Fruit fly (Drosophila melanogaster): Measurements from ENCODE around the gene CG33695.

CG33695 gene

DNA sequence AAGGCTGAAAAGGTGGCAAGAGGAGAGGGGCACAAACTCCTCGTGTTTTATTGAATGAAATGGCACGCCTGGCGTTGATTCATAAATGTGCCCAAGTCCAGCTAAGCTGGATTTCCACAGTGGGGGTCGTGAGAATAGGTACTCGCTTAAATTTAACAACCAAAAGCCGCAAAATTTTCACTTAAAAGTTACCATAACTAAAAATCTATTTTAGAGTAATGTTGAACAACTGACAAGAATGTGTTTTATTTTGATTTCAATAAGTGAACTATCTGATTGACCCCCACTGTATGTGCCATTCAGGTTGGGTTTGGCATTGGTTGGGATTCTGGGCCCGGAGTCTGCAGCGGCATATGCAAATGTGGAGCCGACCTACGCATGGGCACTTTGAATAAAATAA, 46.1 kb downstream of the CG33695 start (continued):
- TF ChIP-seq Vsx2 (GFP tag; optimal IDR thresholded peaks at IDR 0.05; ENCODE audit: partially characterized antibody) = no peak
- no peak for TF ChIP-seq Hr78 (GFP tag; optimal IDR thresholded peaks at IDR 0.05)
- no peak for TF ChIP-seq Dif (GFP tag; optimal IDR thresholded peaks at IDR 0.05; ENCODE audit: partially characterized antibody)
- TF ChIP-seq CrebA (GFP tag; optimal IDR thresholded peaks at IDR 0.05; ENCODE audit: borderline replicate concordance) = peak; percentile 73
- peak; percentile 86 for TF ChIP-seq psq (GFP tag; optimal IDR thresholded peaks at IDR 0.05)
- peak; percentile 94 for TF ChIP-seq fru (GFP tag; optimal IDR thresholded peaks at IDR 0.05)
- TF ChIP-seq usp (GFP tag; optimal IDR thresholded peaks at IDR 0.05) = no peak

DNA sequence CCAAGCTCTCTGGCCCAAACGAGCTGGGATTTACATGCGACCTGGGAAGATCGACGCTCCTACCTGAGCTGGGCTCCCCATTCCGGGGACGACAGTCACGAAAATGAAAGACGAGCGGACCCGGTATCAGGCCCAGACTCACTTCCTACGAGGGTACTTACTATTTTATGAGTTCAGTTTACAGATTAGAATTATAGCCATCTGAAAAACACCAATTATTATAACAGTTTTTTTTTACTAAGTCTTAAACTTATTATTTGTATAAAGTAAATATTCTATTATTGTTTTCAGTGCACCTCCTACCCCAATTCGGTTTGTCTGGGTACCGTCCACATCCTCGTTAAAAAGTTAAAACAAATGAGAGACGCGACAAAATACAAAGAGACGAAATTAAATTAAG, 48.6 kb downstream of the CG33695 start:
- TF ChIP-seq pan (optimal IDR thresholded peaks at IDR 0.05) (no peak), rgr (GFP tag; optimal IDR thresholded peaks at IDR 0.05) (peak; percentile 19), Jra (GFP tag; optimal IDR thresholded peaks at IDR 0.05) (no peak), OdsH (GFP tag; optimal IDR thresholded peaks at IDR 0.05) (peak; percentile 19), Rel (GFP tag; optimal IDR thresholded peaks at IDR 0.05) (no peak), Rel (tag; optimal IDR thresholded peaks at IDR 0.05) (no peak), tai (GFP tag; optimal IDR thresholded peaks at IDR 0.05) (no peak), CG32264 (GFP tag; optimal IDR thresholded peaks at IDR 0.05) (no peak), CG9705 (GFP tag; optimal IDR thresholded peaks at IDR 0.05) (peak; percentile 28), usp (GFP tag; optimal IDR thresholded peaks at IDR 0.05) (no peak), psq (GFP tag; optimal IDR thresholded peaks at IDR 0.05) (peak; percentile 49), Hr83 (GFP tag; optimal IDR thresholded peaks at IDR 0.05; ENCODE audit: poor library complexity, severe bottlenecking) (no peak), Abd-B (GFP tag; optimal IDR thresholded peaks at IDR 0.05) (no peak), Hnf4 (GFP tag; optimal IDR thresholded peaks at IDR 0.05) (no peak), CrebA (GFP tag; optimal IDR thresholded peaks at IDR 0.05; ENCODE audit: borderline replicate concordance) (no peak), dmrt93B (GFP tag; optimal IDR thresholded peaks at IDR 0.05) (peak; percentile 25), h (GFP tag; optimal IDR thresholded peaks at IDR 0.05) (peak; percentile 76), Sp1 (GFP tag; optimal IDR thresholded peaks at IDR 0.05) (no peak), fru (GFP tag; optimal IDR thresholded peaks at IDR 0.05) (peak; percentile 84), lola (GFP tag; optimal IDR thresholded peaks at IDR 0.05) (no peak), br (GFP tag; optimal IDR thresholded peaks at IDR 0.05) (no peak), HLH106 (tag; optimal IDR thresholded peaks at IDR 0.05) (peak; percentile 73), sv (GFP tag; optimal IDR thresholded peaks at IDR 0.05) (no peak), Hr78 (GFP tag; optimal IDR thresholded peaks at IDR 0.05) (no peak), sage (GFP tag; optimal IDR thresholded peaks at IDR 0.05) (no peak), woc (GFP tag; optimal IDR thresholded peaks at IDR 0.05) (peak; percentile 41), Myc (optimal IDR thresholded peaks at IDR 0.05) (no peak), jim (GFP tag; optimal IDR thresholded peaks at IDR 0.05) (no peak), foxo (GFP tag; optimal IDR thresholded peaks at IDR 0.05) (peak in 1 of 2 experiments; percentile 80)

DNA sequence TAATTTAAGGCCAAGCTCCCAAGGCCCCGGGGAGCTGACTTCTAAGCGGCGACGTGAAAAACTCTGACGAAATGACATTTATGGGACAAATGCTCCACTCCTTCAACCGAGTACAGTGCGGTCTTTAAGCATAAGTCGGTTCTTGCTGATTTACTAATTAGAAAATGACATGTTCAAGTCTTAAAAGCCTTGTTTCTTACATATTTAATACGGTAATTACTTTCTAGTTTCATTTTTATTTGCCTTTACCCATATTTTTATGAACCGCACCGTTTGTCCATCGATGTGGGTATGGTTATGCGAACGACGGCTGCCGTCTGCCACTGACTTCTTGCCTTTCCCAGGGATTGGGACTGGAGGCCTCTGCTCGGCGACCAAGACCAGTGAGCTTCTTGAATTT, 50.5 kb downstream of the CG33695 start:
- TF ChIP-seq br (GFP tag; optimal IDR thresholded peaks at IDR 0.05) (peak; percentile 60), CrebA (GFP tag; optimal IDR thresholded peaks at IDR 0.05; ENCODE audit: borderline replicate concordance) (no peak), Jra (GFP tag; optimal IDR thresholded peaks at IDR 0.05) (no peak), GATAd (GFP tag; optimal IDR thresholded peaks at IDR 0.05) (no peak), brk (GFP tag; optimal IDR thresholded peaks at IDR 0.05) (peak; percentile 8), Vsx2 (GFP tag; optimal IDR thresholded peaks at IDR 0.05; ENCODE audit: partially characterized antibody) (no peak), jim (GFP tag; optimal IDR thresholded peaks at IDR 0.05) (no peak), dsf (GFP tag; optimal IDR thresholded peaks at IDR 0.05; ENCODE audit: borderline replicate concordance) (no peak), sage (GFP tag; optimal IDR thresholded peaks at IDR 0.05) (no peak), sv (GFP tag; optimal IDR thresholded peaks at IDR 0.05) (no peak), fru (GFP tag; optimal IDR thresholded peaks at IDR 0.05) (peak; percentile 66), Myc (optimal IDR thresholded peaks at IDR 0.05) (no peak), dl (GFP tag; optimal IDR thresholded peaks at IDR 0.05; ENCODE audit: insufficient read depth in 1 of 2, partially characterized antibody in 2 of 2) (no peak), OdsH (GFP tag; optimal IDR thresholded peaks at IDR 0.05) (peak; percentile 64), Sp1 (GFP tag; optimal IDR thresholded peaks at IDR 0.05) (peak; percentile 65), rgr (GFP tag; optimal IDR thresholded peaks at IDR 0.05) (peak; percentile 69), Dif (GFP tag; optimal IDR thresholded peaks at IDR 0.05; ENCODE audit: partially characterized antibody) (no peak), Dfd (GFP tag; optimal IDR thresholded peaks at IDR 0.05) (no peak), Mio (GFP tag; optimal IDR thresholded peaks at IDR 0.05) (no peak), Rel (GFP tag; optimal IDR thresholded peaks at IDR 0.05) (no peak), Rel (tag; optimal IDR thresholded peaks at IDR 0.05) (no peak), lola (GFP tag; optimal IDR thresholded peaks at IDR 0.05) (no peak), Hr83 (GFP tag; optimal IDR thresholded peaks at IDR 0.05; ENCODE audit: poor library complexity, severe bottlenecking) (no peak), HLH106 (tag; optimal IDR thresholded peaks at IDR 0.05) (peak; percentile 67), ey (GFP tag; optimal IDR thresholded peaks at IDR 0.05) (peak; percentile 75), N (GFP tag; optimal IDR thresholded peaks at IDR 0.05) (no peak), psq (GFP tag; optimal IDR thresholded peaks at IDR 0.05) (peak; percentile 49), pan (optimal IDR thresholded peaks at IDR 0.05) (no peak), CG9705 (GFP tag; optimal IDR thresholded peaks at IDR 0.05) (no peak), usp (GFP tag; optimal IDR thresholded peaks at IDR 0.05) (no peak), woc (GFP tag; optimal IDR thresholded peaks at IDR 0.05) (peak; percentile 27), Hnf4 (GFP tag; optimal IDR thresholded peaks at IDR 0.05) (peak; percentile 61), CG32264 (GFP tag; optimal IDR thresholded peaks at IDR 0.05) (peak; percentile 25), Hr78 (GFP tag; optimal IDR thresholded peaks at IDR 0.05) (no peak), Abd-B (GFP tag; optimal IDR thresholded peaks at IDR 0.05) (no peak), tai (GFP tag; optimal IDR thresholded peaks at IDR 0.05) (peak; percentile 26), foxo (GFP tag; optimal IDR thresholded peaks at IDR 0.05) (peak in 1 of 2 experiments; percentile 71), h (GFP tag; optimal IDR thresholded peaks at IDR 0.05) (peak; percentile 72), dmrt93B (GFP tag; optimal IDR thresholded peaks at IDR 0.05) (peak; percentile 13)
